Fruit fly (Drosophila melanogaster): ENCODE data around the gene RpS19a.

The RpS19a gene

DNA sequence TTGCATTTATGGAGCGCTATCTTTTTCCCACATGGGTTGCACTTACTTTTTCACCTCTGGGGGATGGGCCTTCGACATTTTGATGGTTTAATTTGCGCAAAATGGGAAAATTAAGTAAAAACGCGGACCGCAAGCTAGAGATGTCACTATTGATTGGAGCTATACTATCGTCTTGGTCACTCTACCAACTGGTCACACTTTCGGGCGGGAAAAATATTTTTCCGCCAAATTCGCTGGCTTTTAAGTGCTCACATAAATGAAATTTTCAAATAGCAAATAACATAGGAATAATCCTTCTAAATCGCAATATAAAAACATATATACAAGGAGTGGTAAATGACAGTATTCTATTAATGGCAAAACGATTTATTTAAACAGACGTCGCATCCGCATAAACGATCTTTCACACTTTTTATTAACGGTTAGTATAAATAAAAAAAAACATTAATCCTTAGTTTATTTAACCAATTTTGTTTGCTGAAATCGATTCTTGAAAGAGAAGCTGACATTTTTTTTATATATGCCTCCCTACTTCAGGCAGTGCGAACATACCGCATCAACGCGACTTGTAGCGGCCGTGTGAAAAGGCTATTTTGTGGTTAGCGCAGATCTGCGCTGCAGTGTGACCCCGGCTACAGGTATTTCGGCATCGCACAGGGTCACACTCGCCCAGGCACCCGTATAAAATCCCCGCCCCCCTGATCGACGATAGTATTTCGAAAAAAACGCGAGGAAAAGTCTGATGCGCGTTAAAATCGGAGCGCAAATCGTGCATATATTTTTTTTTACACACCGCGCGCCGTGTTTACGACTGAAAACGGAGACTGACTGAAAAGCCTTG, 2.8 kb downstream of the RpS19a start, which contains the start of the genes SNRPG and mthl1 (continued):
- TF ChIP-seq wor (GFP tag; IDR thresholded peaks at IDR 0.05), result peak; percentile 86
- TF ChIP-seq sug (tag; optimal IDR thresholded peaks at IDR 0.05), result peak; percentile 43
- TF ChIP-seq GATAe (GFP tag; conservative IDR thresholded peaks at IDR 0.05), result peak; percentile 69
- TF ChIP-seq CG10543 (GFP tag; optimal IDR thresholded peaks at IDR 0.05), result peak; percentile 46
- no peak for TF ChIP-seq Elba2 (GFP tag; optimal IDR thresholded peaks at IDR 0.05)
- TF ChIP-seq Meics (GFP tag; optimal IDR thresholded peaks at IDR 0.05), result peak; percentile 76
- TF ChIP-seq Fer1 (GFP tag; optimal IDR thresholded peaks at IDR 0.05), result peak; percentile 3
- peak; percentile 85 for TF ChIP-seq CG17612 (GFP tag; IDR thresholded peaks at IDR 0.05)
- TF ChIP-seq en (GFP tag; optimal IDR thresholded peaks at IDR 0.05), result no peak
- peak; percentile 37 for TF ChIP-seq nerfin-1 (tag; optimal IDR thresholded peaks at IDR 0.05)
- peak; percentile 63; the same call in 2 of the 3 replicates for TF ChIP-seq so (GFP tag; IDR thresholded peaks at IDR 0.05)
- TF ChIP-seq bab2 (GFP tag; optimal IDR thresholded peaks at IDR 0.05), result peak; percentile 82
- peak; percentile 96 for TF ChIP-seq CG32532 (GFP tag; IDR thresholded peaks at IDR 0.05)
- peak; percentile 77; the same call in 2 of the 3 replicates for TF ChIP-seq gce (GFP tag; IDR thresholded peaks at IDR 0.05)
- peak; percentile 63 for TF ChIP-seq CG14050 (GFP tag; IDR thresholded peaks at IDR 0.05)
- TF ChIP-seq mam (GFP tag; optimal IDR thresholded peaks at IDR 0.05), result peak; percentile 68
- TF ChIP-seq Abd-B (GFP tag; optimal IDR thresholded peaks at IDR 0.05), result peak; percentile 87
- peak in 2 of 3 experiments; percentile 55 to 74 for TF ChIP-seq lola (GFP tag; optimal IDR thresholded peaks at IDR 0.05)
- peak; percentile 41 for TF ChIP-seq gcm2 (GFP tag; optimal IDR thresholded peaks at IDR 0.05)
- no peak for TF ChIP-seq usp (GFP tag; optimal IDR thresholded peaks at IDR 0.05)
- TF ChIP-seq aop (GFP tag; IDR thresholded peaks at IDR 0.05), result 0 out of 2 replicates have a peak, but pooled peaks have one; percentile 64
- TF ChIP-seq pum (GFP tag; optimal IDR thresholded peaks at IDR 0.05), result peak; percentile 85
- peak; percentile 76 for TF ChIP-seq fd3F (GFP tag; optimal IDR thresholded peaks at IDR 0.05)
- peak; percentile 96 for TF ChIP-seq NFAT (GFP tag; IDR thresholded peaks at IDR 0.05)
- peak; percentile 93 for TF ChIP-seq ttk (GFP tag; IDR thresholded peaks at IDR 0.05)
- TF ChIP-seq CG12071 (GFP tag; optimal IDR thresholded peaks at IDR 0.05), result peak; percentile 23
- TF ChIP-seq CG33557 (GFP tag; optimal IDR thresholded peaks at IDR 0.05), result no peak
- TF ChIP-seq bsh (GFP tag; optimal IDR thresholded peaks at IDR 0.05), result peak in 1 of 2 experiments; percentile 64
- peak; percentile 92 for TF ChIP-seq tgo (GFP tag; IDR thresholded peaks at IDR 0.05)
- no peak for TF ChIP-seq twi (tag; optimal IDR thresholded peaks at IDR 0.05)
- peak; percentile 24 for TF ChIP-seq CG10274 (GFP tag; optimal IDR thresholded peaks at IDR 0.05)
- peak; percentile 79 for TF ChIP-seq Dll (GFP tag; IDR thresholded peaks at IDR 0.05; ENCODE audit: partially characterized antibody)
- TF ChIP-seq CG10321 (GFP tag; IDR thresholded peaks at IDR 0.05), result no peak
- TF ChIP-seq fd96Cb (tag; optimal IDR thresholded peaks at IDR 0.05), result peak; percentile 74
- peak; percentile 90 for TF ChIP-seq ara (GFP tag; IDR thresholded peaks at IDR 0.05)
- peak; percentile 81 for TF ChIP-seq CG12155 (GFP tag; optimal IDR thresholded peaks at IDR 0.05)
- TF ChIP-seq Rfx (GFP tag; IDR thresholded peaks at IDR 0.05), result peak; percentile 96
- TF ChIP-seq bcd (GFP tag; optimal IDR thresholded peaks at IDR 0.05), result peak; percentile 87
- TF ChIP-seq cwo (GFP tag; optimal IDR thresholded peaks at IDR 0.05), result peak; percentile 35
- peak; percentile 80 for TF ChIP-seq az2 (GFP tag; optimal IDR thresholded peaks at IDR 0.05)
- TF ChIP-seq sd (tag; optimal IDR thresholded peaks at IDR 0.05), result peak; percentile 45
- peak; percentile 78 for TF ChIP-seq CG30431 (GFP tag; optimal IDR thresholded peaks at IDR 0.05)
- TF ChIP-seq nmo (GFP tag; optimal IDR thresholded peaks at IDR 0.05), result peak; percentile 57
- TF ChIP-seq tna (GFP tag; IDR thresholded peaks at IDR 0.05; ENCODE audit: partially characterized antibody), result peak; percentile 46; the same call in 1 of the 2 replicates
- peak; percentile 86 for TF ChIP-seq CG12659 (GFP tag; optimal IDR thresholded peaks at IDR 0.05)
- peak; percentile 70 for TF ChIP-seq CG4820 (GFP tag; optimal IDR thresholded peaks at IDR 0.05)
- peak; percentile 56 for TF ChIP-seq YL-1 (GFP tag; optimal IDR thresholded peaks at IDR 0.05)
- peak; percentile 90 for TF ChIP-seq CG8765 (GFP tag; IDR thresholded peaks at IDR 0.05)
